Worm (Caenorhabditis elegans): Measurements from ENCODE around the gene hda-11.

DNA sequence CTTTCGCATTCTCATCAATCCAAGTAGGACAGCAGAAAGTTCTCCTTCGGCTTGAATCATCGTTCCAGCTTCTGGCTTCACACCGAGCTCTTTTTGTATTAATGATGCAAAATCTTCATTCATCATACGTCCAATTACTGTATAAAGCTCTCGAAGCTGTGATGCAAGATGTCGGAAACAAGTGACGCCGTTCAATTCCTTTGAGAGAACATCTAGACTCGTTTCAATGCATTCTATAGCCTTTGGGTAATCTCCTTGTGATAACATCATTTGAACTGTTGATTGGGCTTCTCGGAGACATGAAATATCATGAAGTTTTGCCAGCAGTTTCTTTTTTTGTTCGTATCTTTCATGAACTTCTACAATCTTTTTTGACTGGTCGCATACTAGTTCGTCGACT is 42.5 kb downstream of the hda-11 start:
- TF ChIP-seq snpc-4 (tag; optimal IDR thresholded peaks at IDR 0.05) (no peak), ztf-11 (tag; optimal IDR thresholded peaks at IDR 0.05) (no peak), unc-62 (GFP tag; optimal IDR thresholded peaks at IDR 0.05) (no peak), elt-3 (tag; optimal IDR thresholded peaks at IDR 0.05) (no peak)
